Worm (Caenorhabditis elegans): ENCODE measurements around the gene F17C8.3.

DNA sequence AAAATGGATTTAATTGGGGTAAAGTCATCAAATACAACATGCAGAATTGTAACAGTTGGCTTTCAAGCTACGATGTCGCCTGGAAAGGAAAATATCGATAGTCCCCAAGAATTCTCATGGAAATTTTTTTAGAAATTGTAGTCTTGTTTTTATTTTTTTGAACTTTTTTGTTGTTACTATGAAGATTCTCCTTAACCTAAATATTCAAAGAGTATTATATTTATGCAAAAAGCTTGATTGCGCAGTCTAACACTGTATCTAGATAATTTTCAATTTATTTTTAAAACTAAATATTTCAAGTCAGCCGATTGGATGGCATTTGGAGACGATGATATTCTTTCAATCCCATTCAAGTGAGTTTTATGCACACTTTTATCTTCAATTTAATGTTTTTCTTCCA, 26.5 kb upstream of the F17C8.3 start, which contains the start of gene pgap-2:
- TF ChIP-seq snpc-4 (tag; optimal IDR thresholded peaks at IDR 0.05) (no peak), fos-1 (tag; optimal IDR thresholded peaks at IDR 0.05) (no peak), R02D3.7 (tag; optimal IDR thresholded peaks at IDR 0.05) (no peak), ceh-82 (tag; optimal IDR thresholded peaks at IDR 0.05) (no peak), ztf-4 (tag; optimal IDR thresholded peaks at IDR 0.05) (no peak), skn-1 (tag; optimal IDR thresholded peaks at IDR 0.05) (no peak), unc-39 (tag; optimal IDR thresholded peaks at IDR 0.05) (no peak), nhr-77 (tag; optimal IDR thresholded peaks at IDR 0.05) (no peak), nhr-25 (tag; optimal IDR thresholded peaks at IDR 0.05) (no peak), mdl-1 (tag; optimal IDR thresholded peaks at IDR 0.05) (no peak), lin-13 (GFP tag; optimal IDR thresholded peaks at IDR 0.05) (no peak), nhr-23 (tag; optimal IDR thresholded peaks at IDR 0.05) (no peak), ztf-11 (tag; optimal IDR thresholded peaks at IDR 0.05) (no peak)
